Fruit fly (Drosophila melanogaster) whole organism: ENCODE results near the gene CG11247.

Experiments used
- CG8478 ChIP-seq: fragments of >200 bp; optimal IDR thresholded peaks from 2 replicates; lab custom pipeline; 2018; ENCODE audit warnings: inconsistent platforms
- Dll ChIP-seq: fragments of >200 bp; optimal IDR thresholded peaks from 2 replicates; lab custom pipeline; 2017
- EcR ChIP-seq, 2 experiments: fragments of >200 bp; optimal IDR thresholded peaks; 2 replicates each; lab custom pipeline; 2017; ENCODE audit warnings: missing biosample characterization in 2 of 2, missing genetic modification characterization in 2 of 2, missing genetic modification reagents in 2 of 2
- pan ChIP-seq: fragments of >200 bp; optimal IDR thresholded peaks from 2 replicates; lab custom pipeline; 2017
- psq ChIP-seq: fragments of >200 bp; optimal IDR thresholded peaks from 2 replicates; lab custom pipeline; 2017
- usp ChIP-seq: fragments of >200 bp; optimal IDR thresholded peaks from 2 replicates; lab custom pipeline; 2017; ENCODE audit warnings: missing biosample characterization, missing genetic modification characterization, mixed read lengths

The CG11247 gene

dm6 chr3L:21738175-21739016 is 9.8 kb upstream of the CG11247 start, which contains the start of gene CG14567:
TSS of gene CG14567 (minus strand) at chr3L:21738430.
- no peak for TF ChIP-seq usp (GFP tag; lab: Kevin White, UChicago)
- TF ChIP-seq psq (lab: Kevin White, UChicago): no peak
- TF ChIP-seq CG8478 (lab: Kevin White, UChicago): no peak
- TF ChIP-seq EcR (GFP tag; optimal IDR thresholded peaks at IDR 0.05; lab: Kevin White, UChicago): no peak
- TF ChIP-seq Dll: no peak
- TF ChIP-seq pan: no peak

- TF ChIP-seq usp (GFP tag; lab: Kevin White, UChicago) (no peak), EcR (GFP tag; optimal IDR thresholded peaks at IDR 0.05; lab: Kevin White, UChicago) (no peak), CG8478 (lab: Kevin White, UChicago) (no peak), Dll (no peak), pan (no peak), psq (lab: Kevin White, UChicago) (no peak)
Observed at dm6 chr3L:21733799-21734198, 5.2 kb upstream of the CG11247 start, which contains the start of gene CG14573. TSS of gene CG14573 (plus strand) at chr3L:21734099.

dm6 chr3L:21733387-21733786 is 4.8 kb upstream of the CG11247 start, which contains the start of gene CG14568:
TSS of gene CG14568 (minus strand) at chr3L:21733487.
- TF ChIP-seq pan: no peak
- no peak for TF ChIP-seq CG8478 (lab: Kevin White, UChicago)
- no peak for TF ChIP-seq psq (lab: Kevin White, UChicago)
- no peak for TF ChIP-seq usp (GFP tag; lab: Kevin White, UChicago)

- TF ChIP-seq pan (no peak), usp (GFP tag; lab: Kevin White, UChicago) (no peak), EcR (GFP tag; optimal IDR thresholded peaks at IDR 0.05; lab: Kevin White, UChicago) (no peak), CG8478 (lab: Kevin White, UChicago) (no peak), Dll (no peak), psq (lab: Kevin White, UChicago) (no peak)
Observed at dm6 chr3L:21731104-21731600, 2.5 kb upstream of the CG11247 start, which contains the start of gene CG14569. TSS of gene CG14569 (minus strand) at chr3L:21731550.

- TF ChIP-seq CG8478 (lab: Kevin White, UChicago): no peak
- no peak for TF ChIP-seq pan
- TF ChIP-seq usp (GFP tag; lab: Kevin White, UChicago): no peak
- TF ChIP-seq EcR (GFP tag; optimal IDR thresholded peaks at IDR 0.05; lab: Kevin White, UChicago): no peak
- TF ChIP-seq Dll: no peak
- TF ChIP-seq psq (lab: Kevin White, UChicago): no peak
Observed at dm6 chr3L:21730354-21730753, 1.7 kb upstream of the CG11247 start, which contains the start of gene CG14570. TSS of gene CG14570 (minus strand) at chr3L:21730454.

dm6 chr3L:21727728-21728124 is 880 bp downstream of the CG11247 start:
- TF ChIP-seq Dll: no peak
- no peak for TF ChIP-seq pan
- no peak for TF ChIP-seq CG8478 (lab: Kevin White, UChicago)
- TF ChIP-seq psq (lab: Kevin White, UChicago): no peak
- TF ChIP-seq usp (GFP tag; lab: Kevin White, UChicago): no peak
- TF ChIP-seq EcR (GFP tag; optimal IDR thresholded peaks at IDR 0.05; lab: Kevin White, UChicago): no peak

- no peak for TF ChIP-seq psq (lab: Kevin White, UChicago)
Observed at dm6 chr3L:21727013-21727727, 1.4 kb downstream of the CG11247 start.

dm6 chr3L:21720869-21721268 is 7.7 kb downstream of the CG11247 start:
- no peak for TF ChIP-seq EcR (GFP tag; optimal IDR thresholded peaks at IDR 0.05; lab: Kevin White, UChicago)
- TF ChIP-seq usp (GFP tag; lab: Kevin White, UChicago): no peak
- TF ChIP-seq pan: no peak

dm6 chr3L:21718233-21718632 is 10.4 kb downstream of the CG11247 start:
- TF ChIP-seq usp (GFP tag; lab: Kevin White, UChicago): no peak
- no peak for TF ChIP-seq Dll
- TF ChIP-seq EcR (GFP tag; optimal IDR thresholded peaks at IDR 0.05; lab: Kevin White, UChicago): no peak
- no peak for TF ChIP-seq CG8478 (lab: Kevin White, UChicago)
- TF ChIP-seq pan: no peak
- no peak for TF ChIP-seq psq (lab: Kevin White, UChicago)

dm6 chr3L:21715974-21716373 is 12.6 kb downstream of the CG11247 start:
- TF ChIP-seq Dll: no peak

dm6 chr3L:21709785-21710591 is 18.6 kb downstream of the CG11247 start:
- TF ChIP-seq pan: no peak
- peak in 1 of 2 experiments; percentile 21 for TF ChIP-seq EcR (GFP tag; optimal IDR thresholded peaks at IDR 0.05; lab: Kevin White, UChicago)
